Worm (Caenorhabditis elegans): ENCODE results near the gene clec-38.
A peak's percentile ranks its signal among the peaks of the same experiment; 100 is the strongest.

clec-38 gene

ce11 chrV:16726915-16727314 is 8.5 kb downstream of the clec-38 start, which contains the start of gene T25E12.14:
TSS of gene T25E12.14 (plus strand) at chrV:16727215.
- TF ChIP-seq ets-7 (tag; optimal IDR thresholded peaks at IDR 0.05) (no peak), hmbx-1 (tag; optimal IDR thresholded peaks at IDR 0.05) (no peak), F13C5.2 (tag; optimal IDR thresholded peaks at IDR 0.05) (no peak), flt-1 (GFP tag; IDR thresholded peaks at IDR 0.05) (no peak), hmg-4 (GFP tag; optimal IDR thresholded peaks at IDR 0.05) (no peak), ceh-36 (tag; optimal IDR thresholded peaks at IDR 0.05) (no peak)

- TF ChIP-seq ceh-36 (tag; optimal IDR thresholded peaks at IDR 0.05) (no peak), hmg-4 (GFP tag; optimal IDR thresholded peaks at IDR 0.05) (no peak)
Measured at ce11 chrV:16725955-16726354, 9.5 kb downstream of the clec-38 start.

DNA sequence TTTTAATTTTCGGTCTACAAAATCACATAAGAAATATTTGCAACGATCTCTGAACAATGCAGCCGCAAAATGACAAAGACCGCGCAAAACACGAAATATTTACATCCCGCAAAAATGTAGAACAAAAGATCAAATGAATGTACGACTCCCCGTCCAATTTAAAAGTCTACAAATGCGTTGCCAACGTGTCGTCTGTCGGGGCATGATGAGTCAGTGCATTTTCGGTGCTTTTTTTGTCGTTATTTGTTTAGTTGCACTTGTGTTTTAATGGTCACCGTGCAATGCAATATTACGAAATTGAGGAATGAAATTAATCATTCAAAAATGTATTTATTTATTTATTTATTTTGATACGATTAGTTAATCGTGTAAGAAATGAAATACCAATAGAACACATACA is 10.8 kb downstream of the clec-38 start:
- no peak for TF ChIP-seq ama-1 (optimal IDR thresholded peaks at IDR 0.05)
- TF ChIP-seq hmbx-1 (tag; optimal IDR thresholded peaks at IDR 0.05) = no peak
- no peak for TF ChIP-seq F13C5.2 (tag; optimal IDR thresholded peaks at IDR 0.05)
- TF ChIP-seq tbx-37 (GFP tag; conservative IDR thresholded peaks at IDR 0.05) = no peak
- TF ChIP-seq aly-1 (tag; optimal IDR thresholded peaks at IDR 0.05) = no peak
- TF ChIP-seq ceh-13 (GFP tag; optimal IDR thresholded peaks at IDR 0.05) = no peak
- TF ChIP-seq tbx-11 (GFP tag; IDR thresholded peaks at IDR 0.05) = no peak
- no peak for TF ChIP-seq scrt-1 (GFP tag; IDR thresholded peaks at IDR 0.05)
- TF ChIP-seq pes-1 (GFP tag; IDR thresholded peaks at IDR 0.05) = no peak
- TF ChIP-seq sea-1 (GFP tag; conservative IDR thresholded peaks at IDR 0.05) = no peak
- no peak for TF ChIP-seq tra-4 (tag; optimal IDR thresholded peaks at IDR 0.05)
- no peak for TF ChIP-seq ets-7 (tag; optimal IDR thresholded peaks at IDR 0.05)

- TF ChIP-seq ets-7 (tag; optimal IDR thresholded peaks at IDR 0.05) = no peak
- TF ChIP-seq F13C5.2 (tag; optimal IDR thresholded peaks at IDR 0.05) = no peak
- no peak for TF ChIP-seq B0310.2 (tag; optimal IDR thresholded peaks at IDR 0.05)
- TF ChIP-seq pes-1 (GFP tag; IDR thresholded peaks at IDR 0.05) = no peak
- TF ChIP-seq sea-1 (GFP tag; conservative IDR thresholded peaks at IDR 0.05) = no peak
- TF ChIP-seq ama-1 (optimal IDR thresholded peaks at IDR 0.05) = no peak
- TF ChIP-seq tbx-37 (GFP tag; conservative IDR thresholded peaks at IDR 0.05) = no peak
- no peak for TF ChIP-seq scrt-1 (GFP tag; IDR thresholded peaks at IDR 0.05)
- TF ChIP-seq tbx-11 (GFP tag; IDR thresholded peaks at IDR 0.05) = no peak
- TF ChIP-seq ceh-13 (GFP tag; optimal IDR thresholded peaks at IDR 0.05) = no peak
- TF ChIP-seq aly-1 (tag; optimal IDR thresholded peaks at IDR 0.05) = no peak
- no peak for TF ChIP-seq tra-4 (tag; optimal IDR thresholded peaks at IDR 0.05)
- TF ChIP-seq hmg-4 (GFP tag; optimal IDR thresholded peaks at IDR 0.05) = no peak
- no peak for TF ChIP-seq flt-1 (GFP tag; IDR thresholded peaks at IDR 0.05)
- no peak for TF ChIP-seq hmbx-1 (tag; optimal IDR thresholded peaks at IDR 0.05)
- TF ChIP-seq ceh-36 (tag; optimal IDR thresholded peaks at IDR 0.05) = no peak
Measured at ce11 chrV:16723744-16724143, 11.7 kb downstream of the clec-38 start, which contains the start of gene nhr-112. TSS of gene nhr-112 (minus strand) at chrV:16723844.

ce11 chrV:16716574-16716973 is 18.8 kb downstream of the clec-38 start, which contains the start of gene srh-137:
TSS of gene srh-137 (minus strand) at chrV:16716674.
- TF ChIP-seq tbx-37 (GFP tag; conservative IDR thresholded peaks at IDR 0.05) (no peak), hmg-4 (GFP tag; optimal IDR thresholded peaks at IDR 0.05) (no peak), B0310.2 (tag; optimal IDR thresholded peaks at IDR 0.05) (no peak), tra-4 (tag; optimal IDR thresholded peaks at IDR 0.05) (no peak), ama-1 (optimal IDR thresholded peaks at IDR 0.05) (no peak), ets-7 (tag; optimal IDR thresholded peaks at IDR 0.05) (no peak), hmbx-1 (tag; optimal IDR thresholded peaks at IDR 0.05) (no peak), ceh-36 (tag; optimal IDR thresholded peaks at IDR 0.05) (no peak), tbx-11 (GFP tag; IDR thresholded peaks at IDR 0.05) (no peak), flt-1 (GFP tag; IDR thresholded peaks at IDR 0.05) (no peak), hnd-1 (tag; optimal IDR thresholded peaks at IDR 0.05) (no peak), scrt-1 (GFP tag; IDR thresholded peaks at IDR 0.05) (no peak), ceh-13 (GFP tag; optimal IDR thresholded peaks at IDR 0.05) (no peak)

DNA sequence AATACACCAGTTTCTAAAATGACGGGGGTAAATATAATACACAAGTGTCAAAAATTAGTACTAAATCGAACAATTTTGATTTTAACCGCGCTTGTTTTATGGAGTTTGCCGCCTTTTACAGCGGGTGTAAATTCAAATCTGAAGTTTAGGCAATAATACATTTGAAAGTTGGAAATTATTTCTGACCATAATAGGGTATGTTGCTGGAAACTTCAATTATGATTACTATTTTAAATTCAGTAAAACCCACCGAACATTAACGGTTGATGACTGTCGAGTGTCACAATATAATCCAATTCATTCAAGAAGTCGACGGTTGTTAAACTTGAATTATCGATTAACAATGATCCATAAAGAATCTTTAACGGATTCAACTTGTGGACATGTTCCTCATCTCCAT is 21.6 kb downstream of the clec-38 start:
- TF ChIP-seq ets-7 (tag; optimal IDR thresholded peaks at IDR 0.05) = no peak
- TF ChIP-seq aly-1 (tag; optimal IDR thresholded peaks at IDR 0.05) = no peak
- no peak for TF ChIP-seq hmbx-1 (tag; optimal IDR thresholded peaks at IDR 0.05)
- TF ChIP-seq scrt-1 (GFP tag; IDR thresholded peaks at IDR 0.05) = no peak
- no peak for TF ChIP-seq ceh-36 (tag; optimal IDR thresholded peaks at IDR 0.05)
- no peak for TF ChIP-seq F13C5.2 (tag; optimal IDR thresholded peaks at IDR 0.05)
- no peak for TF ChIP-seq B0310.2 (tag; optimal IDR thresholded peaks at IDR 0.05)
- no peak for TF ChIP-seq hmg-4 (GFP tag; optimal IDR thresholded peaks at IDR 0.05)
- no peak for TF ChIP-seq sea-1 (GFP tag; conservative IDR thresholded peaks at IDR 0.05)
- no peak for TF ChIP-seq ama-1 (optimal IDR thresholded peaks at IDR 0.05)
- TF ChIP-seq ceh-13 (GFP tag; optimal IDR thresholded peaks at IDR 0.05) = no peak
- TF ChIP-seq tbx-11 (GFP tag; IDR thresholded peaks at IDR 0.05) = no peak
- TF ChIP-seq tra-4 (tag; optimal IDR thresholded peaks at IDR 0.05) = no peak

- TF ChIP-seq ama-1 (optimal IDR thresholded peaks at IDR 0.05) (no peak), ceh-36 (tag; optimal IDR thresholded peaks at IDR 0.05) (no peak), B0310.2 (tag; optimal IDR thresholded peaks at IDR 0.05) (no peak), tbx-37 (GFP tag; conservative IDR thresholded peaks at IDR 0.05) (no peak), ceh-13 (GFP tag; optimal IDR thresholded peaks at IDR 0.05) (no peak), ets-7 (tag; optimal IDR thresholded peaks at IDR 0.05) (no peak)
Measured at ce11 chrV:16706549-16706948, 28.9 kb downstream of the clec-38 start, which contains the start of gene clec-9. TSS of gene clec-9 (minus strand) at chrV:16706649.

DNA sequence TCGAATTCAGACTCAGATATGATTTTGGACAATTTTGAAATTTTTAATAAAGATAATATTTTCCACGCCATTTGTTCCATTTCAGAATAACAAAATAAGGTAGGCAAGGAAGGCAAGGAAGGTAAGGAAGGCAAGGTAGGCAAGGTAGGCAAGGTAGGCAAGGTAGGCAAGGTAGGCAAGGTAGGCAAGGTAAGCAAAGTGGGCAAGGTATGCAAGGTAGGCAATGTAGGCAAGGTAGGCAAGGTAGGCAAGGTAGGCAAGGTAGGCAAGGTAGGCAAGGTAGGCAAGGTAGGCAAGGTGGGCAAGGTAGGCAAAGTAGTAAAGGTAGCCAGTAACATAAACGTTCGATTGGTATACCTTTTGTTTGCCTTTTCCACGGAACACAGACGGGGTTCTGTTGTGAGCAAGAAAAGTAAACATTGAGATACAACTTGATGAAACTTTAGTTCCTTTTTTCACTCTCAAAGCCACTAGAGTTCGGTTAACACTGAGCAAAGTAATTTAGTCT is 35.6 kb downstream of the clec-38 start, which contains the start of gene Y70C5C.1:
Gene Y70C5C.1, plus strand, starts transcription at position 458 of the 508 bp plus-strand sequence.
- TF ChIP-seq hmbx-1 (tag; optimal IDR thresholded peaks at IDR 0.05) = peak; percentile 71
- peak; percentile 51 for TF ChIP-seq ceh-36 (tag; optimal IDR thresholded peaks at IDR 0.05)
- TF ChIP-seq tra-4 (tag; optimal IDR thresholded peaks at IDR 0.05) = no peak
- peak; percentile 63 for TF ChIP-seq hnd-1 (tag; optimal IDR thresholded peaks at IDR 0.05)
- TF ChIP-seq tbx-11 (GFP tag; IDR thresholded peaks at IDR 0.05) = peak; percentile 68
